Worm (Caenorhabditis elegans) whole organism, L3 larva: ENCODE results near the gene srab-21.

Experiments used
- ceh-28 ChIP-seq: fragments of 150-350 bp; optimal IDR thresholded peaks from 2 replicates; lab custom pipeline; 2014; ENCODE audit warnings: missing biosample characterization, missing genetic modification reagents, missing genetic modification characterization
- egl-27 ChIP-seq: sonication (generic microtip); optimal IDR thresholded peaks from 4 replicates; lab custom pipeline; 2017; ENCODE audit warnings: missing biosample characterization, missing genetic modification reagents, missing genetic modification characterization
- fos-1 ChIP-seq: fragments of 150-350 bp; optimal IDR thresholded peaks from 2 replicates; lab custom pipeline; 2014; ENCODE audit warnings: missing biosample characterization, missing genetic modification characterization
- lsy-12 ChIP-seq: sonication (generic microtip); optimal IDR thresholded peaks from 2 replicates; lab custom pipeline; 2016; ENCODE audit warnings: mild to moderate bottlenecking, missing genetic modification characterization, missing compliant biosample characterization
- mdl-1 ChIP-seq: fragments of 150-350 bp; optimal IDR thresholded peaks from 2 replicates; lab custom pipeline; 2014; ENCODE audit warnings: missing biosample characterization, missing genetic modification characterization
- nfya-1 ChIP-seq: sonication (generic microtip); optimal IDR thresholded peaks from 2 replicates; lab custom pipeline; 2017; ENCODE audit warnings: missing genetic modification characterization, mild to moderate bottlenecking, missing compliant biosample characterization, antibody characterized with exemption, moderate library complexity; ENCODE audit not compliant: insufficient read depth
- nhr-28 ChIP-seq: fragments of 150-350 bp; optimal IDR thresholded peaks from 2 replicates; lab custom pipeline; 2014; ENCODE audit warnings: missing biosample characterization, missing genetic modification characterization
- skn-1 ChIP-seq: fragments of 150-350 bp; optimal IDR thresholded peaks from 2 replicates; lab custom pipeline; 2014; ENCODE audit warnings: missing biosample characterization, missing genetic modification characterization
- zag-1 ChIP-seq: fragments of 150-350 bp; optimal IDR thresholded peaks from 2 replicates; lab custom pipeline; 2014; ENCODE audit warnings: missing biosample characterization, missing genetic modification characterization
- ztf-4 ChIP-seq: fragments of 150-350 bp; optimal IDR thresholded peaks from 2 replicates; lab custom pipeline; 2014; ENCODE audit warnings: missing biosample characterization, missing genetic modification characterization

DNA sequence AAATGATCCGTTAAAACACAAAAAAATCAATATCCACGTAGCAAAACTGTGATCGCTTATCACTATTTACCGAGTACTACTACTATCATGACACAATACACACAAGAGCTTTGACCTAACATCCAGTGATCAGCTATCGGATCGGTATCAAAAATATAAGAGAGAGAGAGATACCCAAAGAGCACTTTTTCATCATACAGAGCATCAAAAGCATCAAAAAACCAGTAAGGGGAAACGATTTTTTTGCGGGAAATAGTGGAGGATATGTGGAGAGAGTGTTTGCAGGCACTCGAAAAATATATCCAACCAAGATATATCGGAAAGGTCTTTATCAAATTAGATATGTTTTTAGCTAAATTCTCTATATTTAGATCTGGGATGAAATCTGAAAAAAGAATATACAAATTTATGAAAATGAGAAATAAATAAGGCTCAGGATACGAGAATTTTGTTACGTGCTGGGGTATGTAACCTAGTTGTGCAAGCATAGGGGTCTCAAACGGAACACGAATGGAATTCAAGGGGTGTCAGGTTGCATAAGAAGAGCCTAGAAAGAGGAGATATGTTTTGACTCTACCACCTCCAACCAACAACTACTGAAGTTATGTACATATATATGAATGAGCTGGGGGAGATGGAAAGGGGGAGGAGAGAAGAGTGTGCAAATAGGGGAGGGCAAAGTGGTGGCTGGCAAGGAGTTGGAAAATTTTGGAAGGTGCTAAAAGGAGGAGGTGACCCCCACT, 21.0 kb upstream of the srab-21 start:
- TF ChIP-seq zag-1 (tag; lab: Kevin White, UChicago) (no peak), skn-1 (tag; lab: Kevin White, UChicago) (no peak), ztf-4 (tag; lab: Kevin White, UChicago) (no peak), egl-27 (tag; lab: Kevin White, UChicago) (no peak), nfya-1 (tag; lab: Kevin White, UChicago) (no peak), fos-1 (tag; lab: Kevin White, UChicago) (no peak), lsy-12 (tag; lab: Kevin White, UChicago) (no peak), ceh-28 (no peak), nhr-28 (tag; lab: Kevin White, UChicago) (no peak), mdl-1 (tag; lab: Kevin White, UChicago) (no peak)
